Worm (Caenorhabditis elegans) whole organism, late embryonic: ENCODE results near the gene ZK742.7.

ENCODE experiments used
- ceh-24 ChIP-seq: sonication (generic microtip); optimal IDR thresholded peaks from 2 replicates; lab custom pipeline; 2016; ENCODE audit warnings: mild to moderate bottlenecking, missing genetic modification characterization, missing compliant biosample characterization
- fkh-10 ChIP-seq: fragments of 150-350 bp; optimal IDR thresholded peaks from 2 replicates; lab custom pipeline; 2014; ENCODE audit warnings: missing biosample characterization, missing genetic modification reagents, missing genetic modification characterization
- hlh-30 ChIP-seq: sonication (generic microtip); optimal IDR thresholded peaks from 2 replicates; lab custom pipeline; 2017; ENCODE audit warnings: antibody characterized with exemption, missing genetic modification characterization, missing compliant biosample characterization; ENCODE audit not compliant: insufficient read depth
- pha-4 ChIP-seq: fragments of 150-350 bp; optimal IDR thresholded peaks from 2 replicates; lab custom pipeline; 2018; ENCODE audit warnings: missing biosample characterization, missing genetic modification reagents, missing genetic modification characterization

- no peak for TF ChIP-seq pha-4 (tag; lab: Kevin White, UChicago)
- TF ChIP-seq fkh-10 (GFP tag; lab: Kevin White, UChicago): no peak
- no peak for TF ChIP-seq ceh-24 (tag; lab: Kevin White, UChicago)
- no peak for TF ChIP-seq hlh-30
Observed at ce11 chrV:7847687-7848086, 49.5 kb downstream of the ZK742.7 start.
